Fruit fly (Drosophila melanogaster) whole organism, embryonic: Measurements from ENCODE around the gene Wdr33.

Experiments
- Adf1 ChIP-seq: fragments of 200-800 bp; sonication (Bioruptor generic); IDR thresholded peaks from 2 replicates; pipeline ENCODE4 v1.3.6; 2022; ENCODE audit warnings: missing biosample characterization, missing genetic modification characterization
- Atf3 ChIP-seq: fragments of 200-800 bp; sonication (Bioruptor generic); optimal IDR thresholded peaks from 3 replicates; lab custom pipeline; 2016; ENCODE audit warnings: missing biosample characterization, missing genetic modification characterization
- BEAF-32 ChIP-seq: fragments of 200-800 bp; sonication (Bioruptor generic); optimal IDR thresholded peaks from 3 replicates; lab custom pipeline; 2017; ENCODE audit warnings: missing biosample characterization, missing genetic modification characterization, mild to moderate bottlenecking, moderate library complexity, missing genetic modification reagents
- Blimp-1 ChIP-seq: fragments of 200-800 bp; sonication (Bioruptor generic); optimal IDR thresholded peaks from 3 replicates; lab custom pipeline; 2018; ENCODE audit warnings: missing biosample characterization, missing genetic modification characterization, mild to moderate bottlenecking, moderate library complexity, missing genetic modification reagents
- C15 ChIP-seq: fragments of 200-800 bp; sonication (Bioruptor generic); IDR thresholded peaks from 3 replicates; pipeline ENCODE4 v1.3.6; 2022; ENCODE audit warnings: missing biosample characterization, missing genetic modification characterization
- CG11695 ChIP-seq: fragments of 200-800 bp; sonication (Bioruptor generic); IDR thresholded peaks from 3 replicates; pipeline ENCODE4 v1.3.6; 2022; ENCODE audit warnings: missing biosample characterization, missing genetic modification characterization
- CG12236 ChIP-seq: fragments of 200-800 bp; sonication (Bioruptor generic); optimal IDR thresholded peaks from 2 replicates; lab custom pipeline; 2016; ENCODE audit warnings: missing biosample characterization, missing genetic modification characterization
- CG13775 ChIP-seq: fragments of 200-800 bp; sonication (Bioruptor generic); optimal IDR thresholded peaks from 3 replicates; lab custom pipeline; 2017; ENCODE audit warnings: missing biosample characterization, mild to moderate bottlenecking, missing genetic modification characterization
- CG17361 ChIP-seq: fragments of 200-800 bp; sonication (Bioruptor generic); IDR thresholded peaks from 3 replicates; pipeline ENCODE4 v1.3.6; 2022; ENCODE audit warnings: missing biosample characterization, missing genetic modification characterization
- CG17385 ChIP-seq: fragments of 200-800 bp; sonication (Bioruptor generic); optimal IDR thresholded peaks from 3 replicates; lab custom pipeline; 2018; ENCODE audit warnings: missing biosample characterization, mild to moderate bottlenecking, missing genetic modification characterization
- CG2199 ChIP-seq: fragments of 200-800 bp; sonication (Bioruptor generic); IDR thresholded peaks from 3 replicates; pipeline ENCODE4 v1.3.6; 2022; ENCODE audit warnings: missing biosample characterization, missing genetic modification characterization
- CG3407 ChIP-seq: fragments of 200-800 bp; sonication (Bioruptor generic); optimal IDR thresholded peaks from 2 replicates; lab custom pipeline; 2018; ENCODE audit warnings: missing biosample characterization, mild to moderate bottlenecking, missing genetic modification characterization
- CG42726 ChIP-seq: fragments of 200-800 bp; sonication (Bioruptor generic); IDR thresholded peaks from 2 replicates; pipeline ENCODE4 v1.3.6; 2022; ENCODE audit warnings: missing biosample characterization, missing genetic modification characterization; ENCODE audit not compliant: partially characterized antibody
- CG5180 ChIP-seq: fragments of 200-800 bp; sonication (Bioruptor generic); optimal IDR thresholded peaks from 3 replicates; lab custom pipeline; 2017; ENCODE audit warnings: missing biosample characterization, missing genetic modification characterization, mild to moderate bottlenecking, moderate library complexity, missing genetic modification reagents
- CG7839 ChIP-seq: fragments of 200-800 bp; sonication (Bioruptor generic); optimal IDR thresholded peaks from 3 replicates; lab custom pipeline; 2018; ENCODE audit warnings: missing biosample characterization, mild to moderate bottlenecking, missing genetic modification characterization, moderate library complexity
- CG8765 ChIP-seq: fragments of 200-800 bp; sonication (Bioruptor generic); IDR thresholded peaks from 2 replicates; pipeline ENCODE4 v1.3.6; 2022; ENCODE audit warnings: missing biosample characterization, missing genetic modification characterization
- CG9932 ChIP-seq: fragments of 200-800 bp; sonication (Bioruptor generic); IDR thresholded peaks from 2 replicates; pipeline ENCODE4 v1.3.6; 2022; ENCODE audit warnings: missing biosample characterization, missing genetic modification characterization
- CTCF ChIP-seq: fragments of 200-800 bp; sonication (Bioruptor generic); optimal IDR thresholded peaks from 2 replicates; lab custom pipeline; 2017; ENCODE audit warnings: missing biosample characterization, mild to moderate bottlenecking, missing genetic modification characterization, moderate library complexity
- Camta ChIP-seq: fragments of 200-800 bp; sonication (Bioruptor generic); optimal IDR thresholded peaks from 2 replicates; lab custom pipeline; 2016; ENCODE audit warnings: missing biosample characterization, missing genetic modification characterization
- Dek ChIP-seq: fragments of 200-800 bp; sonication (Bioruptor generic); optimal IDR thresholded peaks from 3 replicates; lab custom pipeline; 2019; ENCODE audit warnings: missing biosample characterization, mild to moderate bottlenecking, missing genetic modification characterization, moderate library complexity
- Dip2 ChIP-seq: fragments of 200-800 bp; sonication (Bioruptor generic); IDR thresholded peaks from 2 replicates; pipeline ENCODE4 v1.3.6; 2022; ENCODE audit warnings: missing biosample characterization, missing genetic modification characterization
- Dip3 ChIP-seq: fragments of 200-800 bp; sonication (Bioruptor generic); optimal IDR thresholded peaks from 3 replicates; lab custom pipeline; 2016; ENCODE audit warnings: missing biosample characterization, missing genetic modification characterization
- E2f1 ChIP-seq: fragments of 200-800 bp; sonication (Bioruptor generic); IDR thresholded peaks from 2 replicates; pipeline ENCODE4 v1.3.6; 2022; ENCODE audit warnings: missing biosample characterization, missing genetic modification characterization
- Elba2 ChIP-seq: fragments of 200-800 bp; sonication (Bioruptor generic); optimal IDR thresholded peaks from 3 replicates; lab custom pipeline; 2016; ENCODE audit warnings: missing biosample characterization, missing genetic modification characterization
- GATAe ChIP-seq: fragments of 200-800 bp; sonication (Bioruptor generic); conservative IDR thresholded peaks from 2 replicates; pipeline ENCODE4 v1.3.6; 2022; ENCODE audit warnings: missing biosample characterization, missing genetic modification characterization
- Hand ChIP-seq: fragments of 200-800 bp; sonication (Bioruptor generic); optimal IDR thresholded peaks from 2 replicates; lab custom pipeline; 2017; ENCODE audit warnings: mild to moderate bottlenecking, missing biosample characterization, missing genetic modification reagents, missing genetic modification characterization
- Hmx ChIP-seq: fragments of 200-800 bp; sonication (Bioruptor generic); optimal IDR thresholded peaks from 2 replicates; lab custom pipeline; 2016; ENCODE audit warnings: missing biosample characterization, missing genetic modification characterization
- Lhr ChIP-seq: fragments of 200-800 bp; sonication (Bioruptor generic); optimal IDR thresholded peaks from 3 replicates; lab custom pipeline; 2017; ENCODE audit warnings: mild to moderate bottlenecking, missing biosample characterization, missing genetic modification reagents, missing genetic modification characterization
- Lim3 ChIP-seq: fragments of 200-800 bp; sonication (Bioruptor generic); IDR thresholded peaks from 2 replicates; pipeline ENCODE4 v1.3.6; 2022; ENCODE audit warnings: missing biosample characterization, missing genetic modification characterization
- Med ChIP-seq: fragments of 200-800 bp; sonication (Bioruptor generic); peaks from one replicate; lab custom pipeline; 2016; ENCODE audit warnings: missing biosample characterization, missing genetic modification characterization, mild to moderate bottlenecking, inconsistent platforms, moderate library complexity
- Nf-YA ChIP-seq: fragments of 200-800 bp; sonication (Bioruptor generic); IDR thresholded peaks from 2 replicates; pipeline ENCODE4 v1.3.6; 2022; ENCODE audit warnings: missing biosample characterization, missing genetic modification characterization
- Nf-YB ChIP-seq: fragments of 200-800 bp; sonication (Bioruptor generic); optimal IDR thresholded peaks from 3 replicates; lab custom pipeline; 2019; ENCODE audit warnings: missing biosample characterization, mild to moderate bottlenecking, missing genetic modification characterization, moderate library complexity
- Six4 ChIP-seq: fragments of 200-800 bp; sonication (Bioruptor generic); optimal IDR thresholded peaks from 2 replicates; lab custom pipeline; 2016; ENCODE audit warnings: missing biosample characterization, missing genetic modification characterization
- Trl ChIP-seq, 3 experiments: fragments of >200 bp in 2 of 3; fragments of 200-800 bp in 1 of 3; sonication (Bioruptor generic) in 1 of 3; optimal IDR thresholded peaks; 2 replicates in 1 of 3; 3 replicates in 2 of 3; lab custom pipeline; 2016 to 2017; ENCODE audit warnings: missing biosample characterization in 1 of 3, missing genetic modification characterization in 1 of 3
- Xbp1 ChIP-seq: fragments of 200-800 bp; sonication (Bioruptor generic); optimal IDR thresholded peaks from 3 replicates; lab custom pipeline; 2016; ENCODE audit warnings: missing biosample characterization, mild to moderate bottlenecking, missing genetic modification characterization
- abd-A ChIP-seq: fragments of 200-800 bp; sonication (Bioruptor generic); optimal IDR thresholded peaks from 3 replicates; lab custom pipeline; 2019; ENCODE audit warnings: missing biosample characterization, mild to moderate bottlenecking, missing genetic modification characterization, moderate library complexity
- ap ChIP-seq: fragments of 200-800 bp; sonication (Bioruptor generic); IDR thresholded peaks from 2 replicates; pipeline ENCODE4 v1.3.6; 2022; ENCODE audit warnings: missing biosample characterization, missing genetic modification characterization
- bbx ChIP-seq: fragments of 200-800 bp; sonication (Bioruptor generic); IDR thresholded peaks from 2 replicates; pipeline ENCODE4 v1.3.6; 2022; ENCODE audit warnings: missing biosample characterization, missing genetic modification characterization; ENCODE audit not compliant: partially characterized antibody
- cg ChIP-seq: fragments of 200-800 bp; sonication (Bioruptor generic); optimal IDR thresholded peaks from 3 replicates; lab custom pipeline; 2019; ENCODE audit warnings: missing biosample characterization, mild to moderate bottlenecking, missing genetic modification characterization, moderate library complexity
- chif ChIP-seq, 2 experiments: fragments of 200-800 bp; sonication (Bioruptor generic); optimal IDR thresholded peaks; 3 replicates each; lab custom pipeline; 2016; ENCODE audit warnings: missing biosample characterization in 2 of 2, missing genetic modification characterization in 2 of 2
- cwo ChIP-seq: fragments of 200-800 bp; sonication (Bioruptor generic); optimal IDR thresholded peaks from 3 replicates; lab custom pipeline; 2017; ENCODE audit warnings: missing biosample characterization, missing genetic modification characterization, mild to moderate bottlenecking, moderate library complexity, missing genetic modification reagents
- danr ChIP-seq: fragments of 200-800 bp; sonication (Bioruptor generic); IDR thresholded peaks from 2 replicates; pipeline ENCODE4 v1.3.6; 2022; ENCODE audit warnings: missing biosample characterization, missing genetic modification characterization
- dm ChIP-seq: fragments of 200-800 bp; sonication (Bioruptor generic); optimal IDR thresholded peaks from 3 replicates; lab custom pipeline; 2016; ENCODE audit warnings: missing biosample characterization, missing genetic modification characterization
- dpn ChIP-seq, 2 experiments: fragments of 200-800 bp; sonication (Bioruptor generic); optimal IDR thresholded peaks; 3 replicates each; lab custom pipeline; 2016; ENCODE audit warnings: missing biosample characterization in 2 of 2, missing genetic modification characterization in 2 of 2
- ftz-f1 ChIP-seq: fragments of 200-800 bp; sonication (Bioruptor generic); optimal IDR thresholded peaks from 2 replicates; lab custom pipeline; 2016; ENCODE audit warnings: missing biosample characterization, missing genetic modification characterization
- gem ChIP-seq: fragments of 200-800 bp; sonication (Bioruptor generic); optimal IDR thresholded peaks from 2 replicates; lab custom pipeline; 2019; ENCODE audit warnings: missing biosample characterization, mild to moderate bottlenecking, missing genetic modification characterization, moderate library complexity
- jumu ChIP-seq: fragments of 200-800 bp; sonication (Bioruptor generic); optimal IDR thresholded peaks from 3 replicates; lab custom pipeline; 2016; ENCODE audit warnings: missing biosample characterization, missing genetic modification characterization
- phol ChIP-seq: fragments of 200-800 bp; sonication (Bioruptor generic); optimal IDR thresholded peaks from 3 replicates; lab custom pipeline; 2018; ENCODE audit warnings: missing biosample characterization, mild to moderate bottlenecking, missing genetic modification characterization, moderate library complexity
- run ChIP-seq: fragments of 200-800 bp; sonication (Bioruptor generic); optimal IDR thresholded peaks from 3 replicates; lab custom pipeline; 2018; ENCODE audit warnings: missing biosample characterization, mild to moderate bottlenecking, missing genetic modification characterization
- tap ChIP-seq: fragments of 200-800 bp; optimal IDR thresholded peaks from 3 replicates; lab custom pipeline; 2019; ENCODE audit warnings: missing biosample characterization, mild to moderate bottlenecking, missing genetic modification characterization, moderate library complexity
- usp ChIP-seq: fragments of >200 bp; optimal IDR thresholded peaks from 2 replicates; lab custom pipeline; 2017; ENCODE audit warnings: missing biosample characterization, missing genetic modification characterization
- wdn ChIP-seq: fragments of 200-800 bp; sonication (Bioruptor generic); IDR thresholded peaks from 2 replicates; pipeline ENCODE4 v1.3.6; 2022; ENCODE audit warnings: missing biosample characterization, missing genetic modification characterization

Wdr33 gene

dm6 chr3R:5701104-5701503, 40.7 kb downstream of the Wdr33 start (continued):
- TF ChIP-seq gem (tag; lab: Kevin White, UChicago) (no peak), CG9932 (GFP tag; lab: Robert Waterston, UW) (no peak), cwo (GFP tag; lab: Kevin White, UChicago) (no peak), CG8765 (GFP tag; lab: Robert Waterston, UW) (no peak), CG7839 (tag; lab: Kevin White, UChicago) (no peak), Xbp1 (GFP tag; lab: Kevin White, UChicago) (no peak), CG42726 (GFP tag; lab: Robert Waterston, UW) (no peak), Dip3 (GFP tag; lab: Kevin White, UChicago) (no peak), CTCF (GFP tag; lab: Kevin White, UChicago) (peak; percentile 13), C15 (no peak), Trl (optimal IDR thresholded peaks at IDR 0.05; lab: Kevin White, UChicago) (peak; percentile 82 to 94), Trl (GFP tag; optimal IDR thresholded peaks at IDR 0.05; lab: Kevin White, UChicago) (no peak), Camta (GFP tag; lab: Kevin White, UChicago) (no peak), ap (GFP tag; lab: Robert Waterston, UW) (no peak), CG2199 (GFP tag; lab: Robert Waterston, UW) (peak; percentile 80; the same call in 2 of the 3 replicates), Lim3 (GFP tag; lab: Robert Waterston, UW) (no peak), ftz-f1 (GFP tag; lab: Kevin White, UChicago) (no peak), wdn (GFP tag; lab: Robert Waterston, UW) (no peak), CG17385 (GFP tag; lab: Kevin White, UChicago) (no peak), CG3407 (GFP tag; lab: Kevin White, UChicago) (no peak), GATAe (GFP tag; lab: Robert Waterston, UW) (no peak), Hmx (no peak), phol (tag; lab: Kevin White, UChicago) (no peak), usp (GFP tag; lab: Kevin White, UChicago) (no peak), dpn (GFP tag; optimal IDR thresholded peaks at IDR 0.05; lab: Kevin White, UChicago) (no peak), run (tag; lab: Kevin White, UChicago) (no peak), CG13775 (GFP tag; lab: Kevin White, UChicago) (no peak), CG12236 (GFP tag; lab: Kevin White, UChicago) (no peak), jumu (GFP tag; lab: Kevin White, UChicago) (no peak), BEAF-32 (GFP tag; lab: Kevin White, UChicago) (no peak), Blimp-1 (GFP tag; lab: Kevin White, UChicago) (peak; percentile 7), tap (peak; percentile 11), CG17361 (GFP tag; lab: Robert Waterston, UW) (no peak), E2f1 (GFP tag; lab: Robert Waterston, UW) (no peak), bbx (GFP tag; lab: Robert Waterston, UW) (no peak), Nf-YB (GFP tag; lab: Kevin White, UChicago) (no peak), Adf1 (GFP tag; lab: Robert Waterston, UW) (no peak), Dek (no peak), chif (GFP tag; optimal IDR thresholded peaks at IDR 0.05; lab: Kevin White, UChicago) (no peak), dm (no peak), Hand (no peak), Atf3 (GFP tag; lab: Kevin White, UChicago) (no peak), abd-A (tag; lab: Kevin White, UChicago) (no peak), Dip2 (GFP tag; lab: Robert Waterston, UW) (no peak), danr (GFP tag; lab: Robert Waterston, UW) (no peak), Lhr (GFP tag; lab: Kevin White, UChicago) (no peak), Nf-YA (GFP tag; lab: Robert Waterston, UW) (no peak), Elba2 (GFP tag; lab: Kevin White, UChicago) (no peak), CG5180 (GFP tag; lab: Kevin White, UChicago) (no peak), Six4 (GFP tag; lab: Kevin White, UChicago) (no peak), Med (GFP tag; lab: Kevin White, UChicago) (peak; percentile 60), cg (GFP tag; lab: Kevin White, UChicago) (no peak), CG11695 (GFP tag; lab: Robert Waterston, UW) (no peak)
